Worm (Caenorhabditis elegans) whole organism, early embryonic: Measurements from ENCODE around the gene dpff-1.

Experiments used
- B0310.2 ChIP-seq: sonication (generic microtip); optimal IDR thresholded peaks from 2 replicates; lab custom pipeline; 2016; ENCODE audit warnings: mild to moderate bottlenecking, missing genetic modification characterization, missing compliant biosample characterization
- ama-1 ChIP-seq: fragments of 150-350 bp; optimal IDR thresholded peaks from 2 replicates; lab custom pipeline; 2014
- ceh-36 ChIP-seq: sonication (generic microtip); optimal IDR thresholded peaks from 2 replicates; lab custom pipeline; 2016; ENCODE audit warnings: missing genetic modification characterization, inconsistent platforms, missing compliant biosample characterization
- ets-7 ChIP-seq: sonication (generic microtip); optimal IDR thresholded peaks from 2 replicates; lab custom pipeline; 2016; ENCODE audit warnings: missing genotype, missing genetic modification characterization, missing compliant biosample characterization
- hmbx-1 ChIP-seq: sonication (generic microtip); optimal IDR thresholded peaks from 2 replicates; lab custom pipeline; 2016; ENCODE audit warnings: mild to moderate bottlenecking, missing genetic modification characterization, missing compliant biosample characterization
- hnd-1 ChIP-seq: sonication (generic microtip); optimal IDR thresholded peaks from 2 replicates; lab custom pipeline; 2016; ENCODE audit warnings: missing genetic modification characterization, missing compliant biosample characterization
- pes-1 ChIP-seq: fragments of 200-800 bp; sonication (Bioruptor generic); IDR thresholded peaks from 2 replicates; pipeline ENCODE4 v1.3.6; 2022; ENCODE audit warnings: missing genetic modification reagents, missing genetic modification characterization, missing compliant biosample characterization
- tbx-11 ChIP-seq: fragments of 200-800 bp; sonication (Bioruptor generic); IDR thresholded peaks from 2 replicates; pipeline ENCODE4 v1.3.6; 2022; ENCODE audit warnings: missing genetic modification characterization, missing compliant biosample characterization

ce11 chrIII:5864270-5864669 lies 41.9 kb downstream of the dpff-1 start, which contains the start of gene rabn-5:
- TF ChIP-seq hnd-1 (tag; lab: Kevin White, UChicago) (no peak), pes-1 (GFP tag; lab: Robert Waterston, UW) (no peak), B0310.2 (tag; lab: Kevin White, UChicago) (no peak), ama-1 (lab: Kevin White, UChicago) (no peak), ets-7 (tag; lab: Kevin White, UChicago) (no peak), hmbx-1 (tag; lab: Kevin White, UChicago) (no peak), tbx-11 (no peak), ceh-36 (no peak)
